Worm (Caenorhabditis elegans): ENCODE measurements around the gene rig-4.

The rig-4 gene

DNA sequence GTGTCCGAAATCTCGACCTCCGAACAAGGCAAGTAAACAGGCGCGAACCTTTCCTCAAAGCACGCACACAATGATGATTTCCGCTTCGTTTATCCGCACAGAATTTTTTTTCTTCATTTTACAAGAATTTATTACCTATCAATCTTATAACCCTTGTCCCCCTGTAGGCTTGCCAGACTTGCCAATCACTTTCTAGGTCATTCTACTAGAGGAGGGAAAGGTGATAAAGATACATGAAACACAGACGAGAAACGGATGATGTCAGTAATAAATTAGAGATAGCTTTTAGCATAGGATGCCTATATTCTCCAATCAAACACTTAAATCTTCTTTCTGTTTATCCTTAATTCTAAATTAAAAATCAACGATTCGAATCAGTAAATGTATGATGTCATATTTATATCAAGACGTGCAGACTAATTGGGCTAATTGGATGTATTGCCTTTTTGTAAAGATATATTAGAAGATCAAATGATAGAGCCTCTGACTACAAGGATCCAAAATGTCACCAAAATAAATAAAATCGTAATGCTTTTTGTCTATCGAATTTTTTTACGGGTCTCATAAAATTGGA is 23.5 kb upstream of the rig-4 start:
- TF ChIP-seq unc-39 (tag; optimal IDR thresholded peaks at IDR 0.05) (no peak), ces-1 (GFP tag; optimal IDR thresholded peaks at IDR 0.05) (no peak), lin-32 (GFP tag; optimal IDR thresholded peaks at IDR 0.05) (no peak), nhr-12 (tag; optimal IDR thresholded peaks at IDR 0.05) (no peak), hlh-1 (tag; optimal IDR thresholded peaks at IDR 0.05) (no peak), ceh-43 (GFP tag; optimal IDR thresholded peaks at IDR 0.05) (no peak), tbx-8 (GFP tag; optimal IDR thresholded peaks at IDR 0.05) (no peak), lin-13 (tag; optimal IDR thresholded peaks at IDR 0.05) (no peak), drap-1 (GFP tag; optimal IDR thresholded peaks at IDR 0.05) (no peak), flh-1 (GFP tag; optimal IDR thresholded peaks at IDR 0.05) (no peak), lsy-2 (tag; optimal IDR thresholded peaks at IDR 0.05) (no peak), zip-8 (tag; optimal IDR thresholded peaks at IDR 0.05) (no peak), sptf-1 (tag; optimal IDR thresholded peaks at IDR 0.05) (no peak), nhr-237 (tag; optimal IDR thresholded peaks at IDR 0.05) (no peak)

DNA sequence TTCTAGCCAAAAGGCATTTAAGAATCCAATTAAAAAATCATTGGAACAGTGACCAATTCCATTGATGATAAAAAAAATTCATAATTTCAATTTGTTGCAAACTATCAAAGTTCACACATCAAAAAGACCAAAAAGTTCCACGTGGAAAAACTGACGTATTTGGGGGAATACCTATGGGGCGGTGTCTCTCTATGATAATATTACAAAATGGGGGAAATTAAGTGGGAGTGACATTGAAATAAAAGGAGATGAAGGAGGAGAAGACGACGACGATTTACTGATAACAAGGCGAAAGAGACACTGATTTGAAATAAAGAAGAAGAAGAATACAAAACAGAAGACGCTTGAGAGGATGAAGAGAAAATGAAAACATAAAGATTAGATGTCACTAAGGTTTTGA is 22.4 kb upstream of the rig-4 start:
- TF ChIP-seq bed-3 (GFP tag; optimal IDR thresholded peaks at IDR 0.05) (no peak), ceh-43 (GFP tag; optimal IDR thresholded peaks at IDR 0.05) (no peak), cnd-1 (tag; optimal IDR thresholded peaks at IDR 0.05) (no peak), lsy-2 (tag; optimal IDR thresholded peaks at IDR 0.05) (no peak), hlh-1 (tag; optimal IDR thresholded peaks at IDR 0.05) (no peak), lin-32 (GFP tag; optimal IDR thresholded peaks at IDR 0.05) (no peak), nhr-76 (tag; optimal IDR thresholded peaks at IDR 0.05) (no peak), unc-39 (tag; optimal IDR thresholded peaks at IDR 0.05) (no peak), nhr-12 (tag; optimal IDR thresholded peaks at IDR 0.05) (no peak), flh-1 (GFP tag; optimal IDR thresholded peaks at IDR 0.05) (no peak), unc-120 (tag; optimal IDR thresholded peaks at IDR 0.05; ENCODE audit: poor library complexity, severe bottlenecking) (no peak), zip-8 (tag; optimal IDR thresholded peaks at IDR 0.05) (no peak), sptf-1 (tag; optimal IDR thresholded peaks at IDR 0.05) (no peak), ztf-11 (tag; optimal IDR thresholded peaks at IDR 0.05) (no peak), sem-2 (GFP tag; optimal IDR thresholded peaks at IDR 0.05) (no peak), ces-1 (GFP tag; optimal IDR thresholded peaks at IDR 0.05) (no peak)

DNA sequence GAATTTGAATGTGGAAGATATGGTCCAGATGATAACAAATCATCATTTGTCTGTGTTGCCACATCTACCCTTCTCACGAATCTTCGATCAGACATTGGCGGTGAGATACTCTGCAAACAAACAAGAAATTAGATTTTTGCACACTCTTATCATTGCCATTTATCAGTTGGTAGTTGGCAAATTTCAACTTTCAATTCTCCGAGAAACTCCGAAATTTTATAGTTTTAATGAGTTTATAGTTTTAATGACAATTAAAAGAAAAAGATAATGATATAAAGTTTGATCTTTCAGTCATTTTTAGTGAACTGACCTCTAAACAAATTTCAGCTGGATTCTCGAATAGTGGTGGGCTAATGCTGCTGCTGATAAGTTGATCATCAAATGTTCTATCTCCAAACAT is 19.9 kb upstream of the rig-4 start:
- no peak for TF ChIP-seq sptf-1 (tag; optimal IDR thresholded peaks at IDR 0.05)
- no peak for TF ChIP-seq flh-1 (GFP tag; optimal IDR thresholded peaks at IDR 0.05)
- no peak for TF ChIP-seq drap-1 (GFP tag; optimal IDR thresholded peaks at IDR 0.05)
- no peak for TF ChIP-seq ztf-11 (tag; optimal IDR thresholded peaks at IDR 0.05)
- TF ChIP-seq M03D4.4 (tag; optimal IDR thresholded peaks at IDR 0.05), result no peak
- TF ChIP-seq ceh-43 (GFP tag; optimal IDR thresholded peaks at IDR 0.05), result no peak
- no peak for TF ChIP-seq nhr-237 (tag; optimal IDR thresholded peaks at IDR 0.05)
- TF ChIP-seq elt-3 (tag; optimal IDR thresholded peaks at IDR 0.05), result no peak
- no peak for TF ChIP-seq ceh-39 (tag; optimal IDR thresholded peaks at IDR 0.05)
- no peak for TF ChIP-seq lin-13 (tag; optimal IDR thresholded peaks at IDR 0.05)
- TF ChIP-seq sem-2 (GFP tag; optimal IDR thresholded peaks at IDR 0.05), result no peak
- TF ChIP-seq lin-32 (GFP tag; optimal IDR thresholded peaks at IDR 0.05), result no peak
- no peak for TF ChIP-seq nhr-2 (tag; optimal IDR thresholded peaks at IDR 0.05)
- TF ChIP-seq zip-8 (tag; optimal IDR thresholded peaks at IDR 0.05), result no peak

DNA sequence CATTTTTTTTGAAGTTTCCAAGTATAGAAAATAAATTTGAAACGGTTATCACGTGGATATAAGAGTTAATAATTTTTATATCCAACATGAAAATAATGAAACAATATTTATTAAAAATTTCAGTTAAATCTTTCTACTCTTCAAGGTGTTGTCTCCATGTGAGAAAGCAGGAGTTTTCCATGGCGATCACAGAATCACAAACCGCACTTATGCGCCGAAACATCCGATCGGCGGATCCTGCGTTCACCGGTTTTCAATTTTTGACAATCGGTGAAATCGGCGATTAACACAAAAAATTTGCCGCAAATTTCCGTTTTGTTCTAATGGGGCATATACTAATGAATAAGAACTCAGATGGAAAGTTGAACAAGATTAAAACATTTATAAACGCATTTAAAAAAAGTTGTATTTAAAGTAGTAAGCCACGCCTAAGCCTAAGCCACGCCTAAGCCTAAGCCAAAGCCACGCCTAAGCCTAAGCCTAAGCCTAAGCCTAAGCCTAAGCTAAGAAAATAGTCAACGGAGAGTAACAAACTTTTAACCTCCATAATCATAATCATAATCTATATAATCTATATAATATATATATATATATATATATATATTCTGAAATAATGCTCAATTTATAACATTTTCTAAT is 18.2 kb upstream of the rig-4 start, which contains the start of gene C26B2.2:
C26B2.2 (minus strand) TSS at position 88 of the 639 bp plus-strand sequence.
- TF ChIP-seq ham-2 (GFP tag; optimal IDR thresholded peaks at IDR 0.05) (no peak), flh-1 (GFP tag; optimal IDR thresholded peaks at IDR 0.05) (no peak), unc-39 (tag; optimal IDR thresholded peaks at IDR 0.05) (no peak), elt-3 (tag; optimal IDR thresholded peaks at IDR 0.05) (no peak), bed-3 (GFP tag; optimal IDR thresholded peaks at IDR 0.05) (no peak), mls-2 (tag; optimal IDR thresholded peaks at IDR 0.05) (no peak), nhr-2 (tag; optimal IDR thresholded peaks at IDR 0.05) (no peak), sptf-1 (tag; optimal IDR thresholded peaks at IDR 0.05) (no peak)

DNA sequence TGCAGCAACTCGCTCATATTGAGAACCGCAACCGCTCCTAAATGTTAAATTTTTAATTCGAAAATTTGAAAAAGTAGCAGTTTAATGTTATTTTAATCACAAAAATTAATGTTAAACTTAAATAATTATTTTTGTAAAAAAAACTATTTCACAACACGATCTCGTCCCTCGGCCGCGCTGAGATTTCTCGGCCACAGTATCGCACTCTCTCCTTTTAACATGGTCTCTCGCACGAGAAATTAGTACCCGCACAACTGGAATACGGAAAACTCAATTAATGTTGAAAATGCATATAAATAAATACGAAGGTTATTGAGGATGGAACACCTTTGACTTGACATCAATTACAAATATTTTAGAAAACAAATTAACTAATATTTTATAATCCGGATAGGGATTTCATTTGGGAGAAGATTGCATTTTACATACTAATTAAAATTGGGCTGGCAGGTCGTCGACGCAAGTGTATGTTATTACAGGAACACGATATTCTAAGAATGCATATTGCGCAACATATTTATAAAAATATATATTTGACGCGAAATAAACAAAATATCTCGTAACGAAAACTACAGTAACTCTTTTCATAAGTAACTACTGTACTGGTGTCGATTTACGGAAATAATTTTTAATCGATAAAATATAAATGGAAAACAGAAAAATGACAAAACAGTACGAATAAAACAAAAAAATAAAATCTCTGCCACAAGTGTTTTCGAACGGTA is 16.0 kb upstream of the rig-4 start, which contains the start of gene dnc-4:
dnc-4 (minus strand) TSS at position 37 of the 725 bp plus-strand sequence.
- TF ChIP-seq zip-8 (tag; optimal IDR thresholded peaks at IDR 0.05), result peak; percentile 85
- TF ChIP-seq ham-2 (GFP tag; optimal IDR thresholded peaks at IDR 0.05), result no peak
- no peak for TF ChIP-seq unc-62 (GFP tag; optimal IDR thresholded peaks at IDR 0.05)
- no peak for TF ChIP-seq lin-32 (GFP tag; optimal IDR thresholded peaks at IDR 0.05)
- TF ChIP-seq bed-3 (GFP tag; optimal IDR thresholded peaks at IDR 0.05), result no peak
- TF ChIP-seq ces-1 (GFP tag; optimal IDR thresholded peaks at IDR 0.05), result peak; percentile 75
- TF ChIP-seq nhr-76 (tag; optimal IDR thresholded peaks at IDR 0.05), result no peak
- TF ChIP-seq nhr-12 (tag; optimal IDR thresholded peaks at IDR 0.05), result no peak

All from whole organism, mixed stage, embryonic.